Worm (Caenorhabditis elegans) whole organism, early embryonic: ENCODE measurements around the gene F23B12.7.

Experiments
- B0310.2 ChIP-seq: sonication (generic microtip); optimal IDR thresholded peaks from 2 replicates; lab custom pipeline; 2016; ENCODE audit warnings: mild to moderate bottlenecking, missing genetic modification characterization, missing compliant biosample characterization
- ama-1 ChIP-seq: fragments of 150-350 bp; optimal IDR thresholded peaks from 2 replicates; lab custom pipeline; 2014
- ceh-13 ChIP-seq: fragments of 200-800 bp; sonication (Bioruptor generic); optimal IDR thresholded peaks from 2 replicates; lab custom pipeline; 2018; ENCODE audit warnings: mild to moderate bottlenecking, missing genetic modification characterization, missing compliant biosample characterization
- ets-7 ChIP-seq: sonication (generic microtip); optimal IDR thresholded peaks from 2 replicates; lab custom pipeline; 2016; ENCODE audit warnings: missing genotype, missing genetic modification characterization, missing compliant biosample characterization
- hmbx-1 ChIP-seq: sonication (generic microtip); optimal IDR thresholded peaks from 2 replicates; lab custom pipeline; 2016; ENCODE audit warnings: mild to moderate bottlenecking, missing genetic modification characterization, missing compliant biosample characterization
- hmg-4 ChIP-seq: fragments of 200-800 bp; sonication (Bioruptor generic); optimal IDR thresholded peaks from 2 replicates; lab custom pipeline; 2018; ENCODE audit warnings: mild to moderate bottlenecking, missing genetic modification characterization, missing compliant biosample characterization
- scrt-1 ChIP-seq: fragments of 200-800 bp; sonication (Bioruptor generic); IDR thresholded peaks from 2 replicates; pipeline ENCODE4 v1.3.6; 2022; ENCODE audit warnings: missing genetic modification characterization, missing compliant biosample characterization
- tbx-11 ChIP-seq: fragments of 200-800 bp; sonication (Bioruptor generic); IDR thresholded peaks from 2 replicates; pipeline ENCODE4 v1.3.6; 2022; ENCODE audit warnings: missing genetic modification characterization, missing compliant biosample characterization
- tbx-37 ChIP-seq: fragments of 200-800 bp; sonication (Bioruptor generic); conservative IDR thresholded peaks from 2 replicates; pipeline ENCODE4 v1.3.6; 2022; ENCODE audit warnings: missing genetic modification reagents, missing genetic modification characterization, missing compliant biosample characterization
- tra-4 ChIP-seq: sonication (generic microtip); optimal IDR thresholded peaks from 2 replicates; lab custom pipeline; 2017; ENCODE audit warnings: missing genetic modification characterization, missing compliant biosample characterization

DNA sequence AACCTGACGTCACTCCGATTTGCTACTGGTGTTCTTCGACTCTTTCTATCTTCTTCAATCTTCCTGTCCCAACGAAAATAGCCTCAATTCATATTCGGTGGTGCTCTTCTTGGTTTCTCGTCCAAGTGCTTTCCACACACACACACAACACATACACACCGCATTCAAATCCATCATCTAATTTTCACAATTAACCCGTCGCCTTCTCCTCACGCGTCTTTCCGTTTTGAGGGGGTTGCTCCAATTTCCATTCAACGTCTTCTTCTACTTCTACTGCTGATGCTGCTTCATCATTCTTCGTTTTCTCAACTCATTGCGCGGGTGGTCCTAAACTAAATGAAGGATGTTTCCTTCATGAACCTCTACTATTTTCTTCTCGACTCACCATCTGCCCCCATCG is 41.6 kb downstream of the F23B12.7 start:
- TF ChIP-seq hmbx-1 (tag; lab: Kevin White, UChicago) (no peak), tra-4 (tag; lab: Kevin White, UChicago) (no peak), ets-7 (tag; lab: Kevin White, UChicago) (no peak), tbx-11 (GFP tag; lab: Robert Waterston, UW) (no peak), ama-1 (no peak), scrt-1 (no peak), B0310.2 (tag; lab: Kevin White, UChicago) (no peak), hmg-4 (GFP tag; lab: Kevin White, UChicago) (no peak), tbx-37 (GFP tag; lab: Robert Waterston, UW) (no peak), ceh-13 (GFP tag; lab: Kevin White, UChicago) (no peak)
